Worm (Caenorhabditis elegans): ENCODE data around the gene apc-10.

Gene apc-10

DNA sequence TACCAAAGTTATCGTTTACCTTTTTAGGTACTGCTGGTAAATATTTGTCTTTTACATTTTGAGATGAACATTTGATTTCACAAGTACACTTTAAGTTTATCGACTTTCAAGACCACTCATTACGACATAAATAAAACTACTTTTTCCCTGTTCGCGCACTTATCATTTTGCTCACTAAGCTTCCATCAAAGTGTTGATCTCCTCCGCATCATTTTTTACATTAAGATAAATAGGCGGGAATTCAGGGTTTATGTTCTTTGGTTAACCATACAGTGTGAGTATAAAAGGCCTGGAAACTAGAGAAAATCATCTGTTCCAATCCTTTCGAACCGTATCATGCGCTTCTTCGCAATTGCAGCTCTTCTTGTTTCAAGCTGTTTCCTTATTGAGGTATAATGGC is 44.0 kb downstream of the apc-10 start, which contains the start of gene pqn-2:
Gene pqn-2 (plus strand): TSS at position 301 of the 400 bp plus-strand sequence.
- TF ChIP-seq ztf-28 (GFP tag; IDR thresholded peaks at IDR 0.05) (no peak), T26A5.8 (tag; optimal IDR thresholded peaks at IDR 0.05) (no peak), bed-2 (GFP tag; IDR thresholded peaks at IDR 0.05) (no peak), C06A6.2 (GFP tag; conservative IDR thresholded peaks at IDR 0.05) (no peak), hlh-26 (GFP tag; conservative IDR thresholded peaks at IDR 0.05) (no peak), ztf-26 (tag; optimal IDR thresholded peaks at IDR 0.05) (no peak), madf-6 (GFP tag; IDR thresholded peaks at IDR 0.05) (no peak), ZK185.1 (tag; optimal IDR thresholded peaks at IDR 0.05; ENCODE audit: poor library complexity, severe bottlenecking) (no peak), ztf-6 (GFP tag; IDR thresholded peaks at IDR 0.05) (no peak)

DNA sequence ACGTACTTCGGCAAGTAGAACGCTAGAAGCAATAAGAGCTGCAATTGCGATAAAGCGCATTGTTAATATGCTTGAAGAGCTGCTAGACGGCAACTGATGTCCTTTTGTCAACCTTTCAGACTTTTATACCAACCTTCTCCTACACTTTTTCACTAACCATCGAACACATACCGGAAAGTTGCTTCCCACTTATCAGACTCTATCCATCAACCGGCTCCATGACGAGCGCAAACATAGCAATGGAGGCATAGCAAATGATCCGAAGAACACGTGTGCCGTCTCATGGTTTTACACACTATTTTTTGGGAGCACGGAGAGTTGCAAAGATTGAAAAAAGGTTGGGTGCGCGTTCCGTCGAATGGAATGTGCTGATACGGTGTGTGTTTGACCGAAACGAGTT is 44.4 kb downstream of the apc-10 start, which contains the start of gene abu-1:
Gene abu-1 (minus strand): TSS at position 101 of the 400 bp plus-strand sequence.
- TF ChIP-seq sptf-2 (GFP tag; optimal IDR thresholded peaks at IDR 0.05) (no peak), xnd-1 (tag; optimal IDR thresholded peaks at IDR 0.05) (no peak)

DNA sequence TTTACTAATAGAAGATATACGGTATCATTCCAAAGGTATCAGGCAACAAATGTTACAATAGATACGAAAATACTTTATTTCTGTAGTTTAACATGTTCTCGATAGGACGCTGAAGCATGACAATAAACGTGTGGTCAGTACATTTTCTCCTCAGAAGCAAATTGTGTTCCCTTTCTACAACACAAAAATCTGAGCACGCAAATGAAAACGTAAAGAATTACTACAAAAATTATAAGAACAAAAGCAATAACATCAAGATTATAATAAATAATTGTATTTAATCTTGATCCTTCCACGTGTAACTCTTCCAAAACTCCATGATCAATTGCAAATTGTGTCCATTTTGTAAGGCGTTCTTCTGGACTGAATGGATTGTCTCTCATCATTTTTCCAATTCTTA is 46.4 kb downstream of the apc-10 start:
- TF ChIP-seq T26A5.8 (tag; optimal IDR thresholded peaks at IDR 0.05) (no peak), attf-6 (GFP tag; IDR thresholded peaks at IDR 0.05) (no peak), dox-1 (GFP tag; IDR thresholded peaks at IDR 0.05) (no peak), F10E7.11 (tag; optimal IDR thresholded peaks at IDR 0.05) (no peak), lsy-27 (tag; optimal IDR thresholded peaks at IDR 0.05; ENCODE audit: borderline replicate concordance, insufficient read depth) (no peak), F39B2.1 (GFP tag; IDR thresholded peaks at IDR 0.05) (no peak), egl-44 (GFP tag; IDR thresholded peaks at IDR 0.05) (no peak), madf-6 (GFP tag; IDR thresholded peaks at IDR 0.05) (no peak), Y53F4B.3 (GFP tag; IDR thresholded peaks at IDR 0.05) (no peak)

DNA sequence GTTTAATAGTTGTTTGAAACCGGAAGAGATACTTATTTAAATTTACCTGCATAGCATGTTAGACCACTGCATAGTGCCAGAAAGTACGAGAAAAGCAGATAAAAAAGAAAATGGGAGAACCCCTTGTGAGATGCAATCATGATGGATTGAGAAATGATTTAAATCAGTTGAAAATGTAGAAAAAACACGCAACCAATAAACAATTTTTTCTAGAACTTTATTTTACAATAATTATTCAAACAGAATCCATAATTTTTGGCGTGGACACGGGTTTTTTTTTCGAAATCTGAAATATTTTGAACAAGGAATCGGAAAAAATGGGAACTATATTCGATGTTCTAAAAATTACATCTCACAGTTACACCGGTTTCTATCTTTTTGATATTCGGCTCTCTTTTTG is 46.9 kb downstream of the apc-10 start, which contains the start of gene AC3.12:
Gene AC3.12 (minus strand): TSS at position 101 of the 400 bp plus-strand sequence.
- TF ChIP-seq xnd-1 (tag; optimal IDR thresholded peaks at IDR 0.05) (no peak), ceh-40 (GFP tag; IDR thresholded peaks at IDR 0.05) (no peak), B0035.1 (tag; optimal IDR thresholded peaks at IDR 0.05) (no peak), lin-54 (GFP tag; optimal IDR thresholded peaks at IDR 0.05) (no peak), lin-35 (GFP tag; optimal IDR thresholded peaks at IDR 0.05) (no peak), lsl-1 (GFP tag; optimal IDR thresholded peaks at IDR 0.05) (no peak), ceh-100 (GFP tag; IDR thresholded peaks at IDR 0.05) (no peak), ztf-6 (GFP tag; IDR thresholded peaks at IDR 0.05) (no peak), aptf-2 (GFP tag; conservative IDR thresholded peaks at IDR 0.05) (no peak), ztf-26 (tag; optimal IDR thresholded peaks at IDR 0.05) (no peak), sea-2 (GFP tag; IDR thresholded peaks at IDR 0.05) (no peak), lag-1 (GFP tag; IDR thresholded peaks at IDR 0.05) (no peak), somi-1 (GFP tag; optimal IDR thresholded peaks at IDR 0.05) (no peak), Y53G8AR.9 (GFP tag; conservative IDR thresholded peaks at IDR 0.05) (no peak), repo-1 (tag; optimal IDR thresholded peaks at IDR 0.05) (no peak), mel-28 (tag; optimal IDR thresholded peaks at IDR 0.05; ENCODE audit: borderline replicate concordance) (no peak), nhr-80 (tag; optimal IDR thresholded peaks at IDR 0.05) (no peak), egl-44 (GFP tag; IDR thresholded peaks at IDR 0.05) (no peak), nfya-1 (tag; optimal IDR thresholded peaks at IDR 0.05; ENCODE audit: borderline replicate concordance, insufficient read depth) (no peak), T26A5.8 (tag; optimal IDR thresholded peaks at IDR 0.05) (no peak)

Measured in whole organism, young adult.